Fruit fly (Drosophila melanogaster): ENCODE measurements around the gene RpS5a.

RpS5a gene

dm6 chrX:17129733-17130466 is 18.2 kb downstream of the RpS5a start (continued):
- peak; percentile 55 for TF ChIP-seq kay (GFP tag; optimal IDR thresholded peaks at IDR 0.05)
- no peak for TF ChIP-seq zfh2 (GFP tag; optimal IDR thresholded peaks at IDR 0.05)
- TF ChIP-seq H2.0 (GFP tag; IDR thresholded peaks at IDR 0.05) = peak; percentile 73
- peak; percentile 58 for TF ChIP-seq CG12155 (GFP tag; optimal IDR thresholded peaks at IDR 0.05)
- TF ChIP-seq gro (GFP tag; optimal IDR thresholded peaks at IDR 0.05) = no peak
- peak; percentile 41; the same call in 1 of the 2 replicates for TF ChIP-seq sens-2 (GFP tag; IDR thresholded peaks at IDR 0.05)
- TF ChIP-seq org-1 (GFP tag; optimal IDR thresholded peaks at IDR 0.05) = peak; percentile 64
- TF ChIP-seq corto (GFP tag; optimal IDR thresholded peaks at IDR 0.05) = no peak
- peak; percentile 53 for TF ChIP-seq zen (tag; optimal IDR thresholded peaks at IDR 0.05)
- peak; percentile 75 for TF ChIP-seq CG12104 (GFP tag; optimal IDR thresholded peaks at IDR 0.05)
- no peak for TF ChIP-seq Doc3 (GFP tag; IDR thresholded peaks at IDR 0.05; ENCODE audit: partially characterized antibody)
- TF ChIP-seq CG10565 (GFP tag; optimal IDR thresholded peaks at IDR 0.05) = no peak
- TF ChIP-seq Hmx (GFP tag; optimal IDR thresholded peaks at IDR 0.05) = no peak
- TF ChIP-seq pan (optimal IDR thresholded peaks at IDR 0.05) = no peak
- TF ChIP-seq pan (GFP tag; optimal IDR thresholded peaks at IDR 0.05 in 1 of 2, IDR thresholded peaks at IDR 0.05 in 1 of 2) = peak in 1 of 2 experiments; percentile 85
- TF ChIP-seq nau (GFP tag; optimal IDR thresholded peaks at IDR 0.05) = peak; percentile 56
- peak; percentile 58; the same call in 1 of the 2 replicates for TF ChIP-seq rib (GFP tag; IDR thresholded peaks at IDR 0.05)
- no peak for TF ChIP-seq CG9876 (GFP tag; optimal IDR thresholded peaks at IDR 0.05)
- peak; percentile 73 for TF ChIP-seq CG11723 (GFP tag; optimal IDR thresholded peaks at IDR 0.05)
- TF ChIP-seq CG2678 (tag; optimal IDR thresholded peaks at IDR 0.05) = peak; percentile 91
- TF ChIP-seq CG15514 (GFP tag; optimal IDR thresholded peaks at IDR 0.05) = peak; percentile 63
- TF ChIP-seq psq (GFP tag; optimal IDR thresholded peaks at IDR 0.05) = peak; percentile 30
- peak; percentile 25; the same call in 1 of the 2 replicates for TF ChIP-seq CG4360 (GFP tag; IDR thresholded peaks at IDR 0.05)
- no peak for TF ChIP-seq br (optimal IDR thresholded peaks at IDR 0.05)
- TF ChIP-seq Ets97D (GFP tag; optimal IDR thresholded peaks at IDR 0.05) = no peak
- TF ChIP-seq CG13624 (GFP tag; optimal IDR thresholded peaks at IDR 0.05) = no peak
- peak; percentile 62; the same call in 2 of the 3 replicates for TF ChIP-seq otp (GFP tag; IDR thresholded peaks at IDR 0.05)
- TF ChIP-seq CG15011 (GFP tag; optimal IDR thresholded peaks at IDR 0.05) = peak; percentile 29
- peak; percentile 53 for TF ChIP-seq Fer2 (tag; optimal IDR thresholded peaks at IDR 0.05)
- TF ChIP-seq MBD-R2 (GFP tag; IDR thresholded peaks at IDR 0.05) = peak; percentile 42; the same call in 1 of the 2 replicates
- no peak for TF ChIP-seq pnt (GFP tag; optimal IDR thresholded peaks at IDR 0.05)
- peak; percentile 19 for TF ChIP-seq CrebB (tag; optimal IDR thresholded peaks at IDR 0.05)
- TF ChIP-seq CG2129 (GFP tag; IDR thresholded peaks at IDR 0.05; ENCODE audit: partially characterized antibody) = no peak
- peak; percentile 48 for TF ChIP-seq Hand (GFP tag; optimal IDR thresholded peaks at IDR 0.05)
- no peak for TF ChIP-seq Neu2 (GFP tag; optimal IDR thresholded peaks at IDR 0.05; ENCODE audit: borderline replicate concordance)
- no peak for TF ChIP-seq Bteb2 (GFP tag; optimal IDR thresholded peaks at IDR 0.05)
- peak; percentile 17 for TF ChIP-seq bab2 (GFP tag; optimal IDR thresholded peaks at IDR 0.05)
- TF ChIP-seq CG15269 (tag; optimal IDR thresholded peaks at IDR 0.05) = peak; percentile 90
- peak; percentile 90 for TF ChIP-seq row (GFP tag; IDR thresholded peaks at IDR 0.05)
- TF ChIP-seq CG3726 (GFP tag; IDR thresholded peaks at IDR 0.05) = 0 out of 3 replicates have a peak, but pooled peaks have one; percentile 56
- TF ChIP-seq Lim3 (GFP tag; IDR thresholded peaks at IDR 0.05) = no peak; the same call in 1 of the 2 replicates
- peak; percentile 83 for TF ChIP-seq CG17328 (GFP tag; IDR thresholded peaks at IDR 0.05)
- TF ChIP-seq nerfin-1 (tag; optimal IDR thresholded peaks at IDR 0.05) = peak; percentile 64
- TF ChIP-seq Ravus (GFP tag; IDR thresholded peaks at IDR 0.05) = peak; percentile 58
- TF ChIP-seq CG8924 (tag; optimal IDR thresholded peaks at IDR 0.05) = peak; percentile 92
- peak; percentile 93 for TF ChIP-seq gem (tag; optimal IDR thresholded peaks at IDR 0.05)
- peak; percentile 77 for TF ChIP-seq CG10267 (tag; optimal IDR thresholded peaks at IDR 0.05)
- peak; percentile 84 for TF ChIP-seq BtbVII (GFP tag; optimal IDR thresholded peaks at IDR 0.05)
- peak; percentile 68 for TF ChIP-seq CG4424 (GFP tag; optimal IDR thresholded peaks at IDR 0.05)
- peak; percentile 64; the same call in 2 of the 3 replicates for TF ChIP-seq CG11093 (GFP tag; IDR thresholded peaks at IDR 0.05)

Measured in whole organism, embryonic.